Worm (Caenorhabditis elegans) whole organism, L4/young adult: Measurements from ENCODE around the gene ifo-1.

Experiments
- dao-5 ChIP-seq: sonication (generic microtip); optimal IDR thresholded peaks from 2 replicates; lab custom pipeline; 2016; ENCODE audit warnings: missing genotype, missing genetic modification characterization, moderate library complexity, missing compliant biosample characterization
- him-1 ChIP-seq: sonication (generic microtip); optimal IDR thresholded peaks from 2 replicates; lab custom pipeline; 2016; ENCODE audit warnings: missing genotype, missing genetic modification reagents, missing genetic modification characterization, missing compliant biosample characterization

ce11 chrIV:7313397-7313910 is 13.0 kb downstream of the ifo-1 start, which contains the start of gene rps-8:
- TF ChIP-seq dao-5 (tag; lab: Kevin White, UChicago), result no peak
- no peak for TF ChIP-seq him-1 (tag; lab: Kevin White, UChicago)
